Fruit fly (Drosophila melanogaster): ENCODE results near the gene CG1572.

- TF ChIP-seq CTCF (optimal IDR thresholded peaks at IDR 0.05), result no peak
- no peak for TF ChIP-seq CG8478 (optimal IDR thresholded peaks at IDR 0.05)
These were observed 15.1 kb downstream of the CG1572 start for dm6 chrX:11543318-11543717.
